Worm (Caenorhabditis elegans): ENCODE measurements around the gene K03H9.3.
A peak's percentile ranks its signal among the peaks of the same experiment; 100 is the strongest.

K03H9.3 gene

DNA sequence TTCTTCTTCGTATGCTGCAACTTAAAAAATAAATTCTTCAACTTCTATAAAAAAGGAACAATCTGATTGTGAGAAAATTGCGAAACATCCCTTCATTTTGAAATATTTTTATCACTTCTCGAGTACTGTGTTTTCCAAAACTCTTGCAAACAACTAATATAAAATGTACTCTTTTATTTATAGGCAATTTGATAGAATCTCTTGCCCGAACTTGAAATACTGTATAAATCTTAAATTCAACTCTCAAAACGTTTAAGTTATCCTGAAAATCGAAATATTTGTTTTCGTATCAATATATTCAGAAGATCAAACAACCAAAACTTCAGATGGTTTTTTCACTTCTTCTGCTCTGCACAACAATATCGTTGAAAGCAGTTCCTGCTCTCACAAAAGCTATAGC lies 36.4 kb upstream of the K03H9.3 start, which contains the start of gene F58F12.4:
TSS of gene F58F12.4 (plus strand) at position 301 of the 400 bp plus-strand sequence.
- no peak for TF ChIP-seq lin-15B (tag; optimal IDR thresholded peaks at IDR 0.05)
- TF ChIP-seq eor-1 (tag; optimal IDR thresholded peaks at IDR 0.05), result no peak
- no peak for TF ChIP-seq unc-62 (GFP tag; optimal IDR thresholded peaks at IDR 0.05)
- TF ChIP-seq nhr-237 (tag; optimal IDR thresholded peaks at IDR 0.05), result no peak
- TF ChIP-seq jun-1 (tag; optimal IDR thresholded peaks at IDR 0.05), result no peak
- TF ChIP-seq daf-12 (tag; optimal IDR thresholded peaks at IDR 0.05), result no peak
- no peak for TF ChIP-seq ceh-28 (tag; optimal IDR thresholded peaks at IDR 0.05)
- no peak for TF ChIP-seq pqm-1 (tag; optimal IDR thresholded peaks at IDR 0.05)
- no peak for TF ChIP-seq mdl-1 (tag; optimal IDR thresholded peaks at IDR 0.05)
- no peak for TF ChIP-seq nhr-28 (tag; optimal IDR thresholded peaks at IDR 0.05)

DNA sequence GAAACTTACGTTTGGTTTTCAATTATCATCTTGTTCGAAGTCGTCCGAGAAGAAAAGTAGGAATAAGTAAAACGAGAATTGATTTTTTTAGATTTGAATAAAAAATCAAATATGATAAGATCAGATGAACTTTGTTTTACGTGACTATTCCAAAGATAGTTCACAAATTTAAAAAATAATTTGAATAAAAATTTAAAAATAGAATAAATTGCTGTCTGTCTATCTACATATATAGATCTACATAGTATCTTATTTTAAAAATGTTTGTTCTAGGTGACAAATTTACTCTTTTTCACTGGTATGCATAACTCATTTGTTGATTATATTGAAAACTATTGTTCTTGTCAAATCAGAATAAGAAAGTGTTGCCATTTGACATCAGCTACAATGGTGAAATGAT lies 35.0 kb upstream of the K03H9.3 start, which contains the start of gene F58F12.2:
TSS of gene F58F12.2 (minus strand) at position 101 of the 400 bp plus-strand sequence.
- no peak for TF ChIP-seq R02D3.7 (tag; optimal IDR thresholded peaks at IDR 0.05)
- no peak for TF ChIP-seq nhr-76 (tag; optimal IDR thresholded peaks at IDR 0.05)

DNA sequence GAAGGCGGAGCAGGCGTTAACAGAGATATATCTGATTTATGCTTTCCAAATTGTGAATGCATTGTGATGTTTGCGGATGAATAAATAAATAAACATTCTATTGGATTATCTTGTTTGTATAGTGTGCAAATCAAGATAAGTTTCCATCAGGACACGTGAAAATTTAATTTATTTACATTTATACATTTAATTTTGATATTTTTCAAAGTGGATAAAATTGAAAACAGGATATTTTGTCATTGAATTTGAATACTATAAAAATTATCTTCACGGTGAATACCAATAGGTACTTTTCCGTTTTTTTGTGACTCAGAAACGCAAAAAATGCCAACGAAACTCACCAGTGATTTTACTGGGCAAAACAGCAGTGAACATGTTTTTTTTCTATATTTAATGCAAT lies 31.7 kb upstream of the K03H9.3 start, which contains the start of gene F58F12.3:
TSS of gene F58F12.3 (minus strand) at position 101 of the 400 bp plus-strand sequence.
- TF ChIP-seq nhr-237 (tag; optimal IDR thresholded peaks at IDR 0.05) (no peak), lin-15B (tag; optimal IDR thresholded peaks at IDR 0.05) (no peak), nhr-28 (tag; optimal IDR thresholded peaks at IDR 0.05) (no peak), nfya-1 (tag; optimal IDR thresholded peaks at IDR 0.05; ENCODE audit: insufficient read depth) (no peak), zag-1 (tag; optimal IDR thresholded peaks at IDR 0.05) (no peak), ztf-11 (tag; optimal IDR thresholded peaks at IDR 0.05) (no peak), ceh-28 (tag; optimal IDR thresholded peaks at IDR 0.05) (no peak), pqm-1 (tag; optimal IDR thresholded peaks at IDR 0.05) (no peak), ceh-82 (tag; optimal IDR thresholded peaks at IDR 0.05) (no peak), daf-12 (tag; optimal IDR thresholded peaks at IDR 0.05) (no peak), nhr-77 (tag; optimal IDR thresholded peaks at IDR 0.05) (no peak), tbx-2 (tag; optimal IDR thresholded peaks at IDR 0.05) (no peak), fos-1 (tag; optimal IDR thresholded peaks at IDR 0.05) (no peak), aly-2 (tag; optimal IDR thresholded peaks at IDR 0.05) (no peak)

DNA sequence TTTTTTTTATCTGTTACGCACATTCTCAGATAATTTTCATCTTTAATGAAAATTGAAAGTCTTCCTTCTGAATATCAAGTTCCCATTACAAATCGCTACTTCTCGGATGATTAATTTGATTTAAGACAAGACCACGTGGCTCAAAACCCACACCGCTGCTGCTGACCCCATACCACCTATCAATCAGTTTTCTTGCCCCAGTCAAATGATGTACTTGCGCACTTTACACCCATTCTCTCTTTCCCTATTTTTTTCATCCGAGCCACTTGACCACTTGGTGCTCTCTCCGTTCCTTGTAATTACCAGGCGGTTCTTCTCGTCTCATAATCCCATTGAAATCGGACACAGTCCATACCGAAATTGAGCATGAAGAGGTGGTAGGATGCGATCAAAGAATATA lies 28.9 kb upstream of the K03H9.3 start:
- no peak for TF ChIP-seq tbx-2 (tag; optimal IDR thresholded peaks at IDR 0.05)
- peak; percentile 50 for TF ChIP-seq lin-39 (tag; optimal IDR thresholded peaks at IDR 0.05)

DNA sequence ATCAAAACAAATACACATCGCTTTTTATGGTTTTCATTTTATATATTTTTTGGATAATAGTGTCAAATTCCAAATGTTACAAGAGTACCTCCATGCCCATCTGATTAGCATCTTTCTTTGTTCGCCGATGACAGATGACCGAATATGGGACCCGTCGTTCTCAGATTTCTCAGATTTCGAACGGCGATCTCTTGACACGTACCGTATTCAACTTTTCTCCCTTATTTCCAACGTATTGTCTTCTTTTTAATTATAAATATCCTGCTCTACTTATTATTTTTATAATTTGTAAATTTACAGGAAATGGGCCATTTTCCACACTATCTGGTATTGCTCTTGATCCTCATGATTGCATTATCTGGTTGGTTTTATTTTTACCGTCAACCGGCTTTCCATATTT lies 24.5 kb upstream of the K03H9.3 start, which contains the start of gene zig-10:
TSS of gene zig-10 (plus strand) at position 301 of the 400 bp plus-strand sequence.
- TF ChIP-seq tbx-2 (tag; optimal IDR thresholded peaks at IDR 0.05), result no peak
- TF ChIP-seq ZK546.5 (tag; optimal IDR thresholded peaks at IDR 0.05), result no peak
- TF ChIP-seq unc-62 (GFP tag; optimal IDR thresholded peaks at IDR 0.05), result no peak
- TF ChIP-seq elt-1 (tag; optimal IDR thresholded peaks at IDR 0.05), result no peak
- no peak for TF ChIP-seq aly-2 (tag; optimal IDR thresholded peaks at IDR 0.05)
- no peak for TF ChIP-seq lin-39 (tag; optimal IDR thresholded peaks at IDR 0.05)
- TF ChIP-seq nhr-28 (tag; optimal IDR thresholded peaks at IDR 0.05), result no peak
- TF ChIP-seq hmg-11 (tag; optimal IDR thresholded peaks at IDR 0.05), result no peak
- no peak for TF ChIP-seq elt-2 (tag; optimal IDR thresholded peaks at IDR 0.05)
- TF ChIP-seq ceh-9 (tag; optimal IDR thresholded peaks at IDR 0.05), result no peak
- TF ChIP-seq elt-3 (tag; optimal IDR thresholded peaks at IDR 0.05), result no peak
- TF ChIP-seq nhr-43 (tag; optimal IDR thresholded peaks at IDR 0.05; ENCODE audit: poor library complexity, severe bottlenecking), result no peak
- no peak for TF ChIP-seq nhr-11 (tag; optimal IDR thresholded peaks at IDR 0.05)
- no peak for TF ChIP-seq fkh-10 (GFP tag; optimal IDR thresholded peaks at IDR 0.05)
- TF ChIP-seq unc-39 (tag; optimal IDR thresholded peaks at IDR 0.05), result no peak

DNA sequence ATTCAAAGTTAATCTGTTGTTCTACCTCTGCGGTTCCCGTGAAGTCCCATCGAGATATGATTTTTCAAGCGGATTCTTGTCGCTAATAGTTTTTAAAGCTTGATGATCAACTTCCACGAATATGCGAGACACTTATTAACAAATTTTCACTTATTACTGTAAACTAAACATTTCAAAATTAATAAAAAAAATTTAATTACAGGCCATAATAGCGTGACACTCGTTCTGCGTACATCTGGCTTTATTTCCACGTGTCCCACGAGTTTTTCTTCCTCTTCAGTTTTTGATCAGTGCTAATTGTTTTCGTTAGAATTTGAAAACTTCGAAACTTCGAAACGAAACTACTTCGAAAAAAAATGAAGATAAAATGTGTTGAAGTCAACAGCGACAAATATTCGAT lies 21.3 kb upstream of the K03H9.3 start, which contains the start of gene btb-2:
TSS of gene btb-2 (plus strand) at position 301 of the 400 bp plus-strand sequence.
- TF ChIP-seq ceh-16 (tag; optimal IDR thresholded peaks at IDR 0.05) (no peak), unc-62 (GFP tag; optimal IDR thresholded peaks at IDR 0.05) (no peak), sea-2 (GFP tag; optimal IDR thresholded peaks at IDR 0.05) (no peak), nhr-11 (tag; optimal IDR thresholded peaks at IDR 0.05) (no peak), nhr-77 (tag; optimal IDR thresholded peaks at IDR 0.05) (no peak), pqm-1 (tag; optimal IDR thresholded peaks at IDR 0.05) (no peak), fkh-10 (GFP tag; optimal IDR thresholded peaks at IDR 0.05) (no peak), jun-1 (tag; optimal IDR thresholded peaks at IDR 0.05) (no peak), snpc-4 (tag; optimal IDR thresholded peaks at IDR 0.05) (no peak), daf-12 (tag; optimal IDR thresholded peaks at IDR 0.05) (no peak), nhr-28 (tag; optimal IDR thresholded peaks at IDR 0.05) (no peak), nhr-43 (tag; optimal IDR thresholded peaks at IDR 0.05; ENCODE audit: poor library complexity, severe bottlenecking) (no peak), lin-15B (tag; optimal IDR thresholded peaks at IDR 0.05) (no peak), egl-27 (tag; optimal IDR thresholded peaks at IDR 0.05) (no peak), pha-4 (tag; optimal IDR thresholded peaks at IDR 0.05) (no peak), tbx-2 (tag; optimal IDR thresholded peaks at IDR 0.05) (no peak), eor-1 (tag; optimal IDR thresholded peaks at IDR 0.05) (no peak), nhr-237 (tag; optimal IDR thresholded peaks at IDR 0.05) (no peak)
